Worm (Caenorhabditis elegans) whole organism, L1 larva: ENCODE data around the gene ZK822.10.

ENCODE experiments used
- aly-2 ChIP-seq: fragments of 150-350 bp; optimal IDR thresholded peaks from 2 replicates; lab custom pipeline; 2014; ENCODE audit warnings: missing biosample characterization, missing genetic modification characterization
- fkh-10 ChIP-seq: sonication (generic microtip); optimal IDR thresholded peaks from 2 replicates; lab custom pipeline; 2017; ENCODE audit warnings: missing biosample characterization, missing genetic modification reagents, missing genetic modification characterization
- lsy-2 ChIP-seq, 2 experiments: fragments of 150-350 bp; optimal IDR thresholded peaks; 2 replicates each; lab custom pipeline; 2014; ENCODE audit warnings: missing biosample characterization in 2 of 2, missing genetic modification characterization in 2 of 2
- rnt-1 ChIP-seq: sonication (generic microtip); optimal IDR thresholded peaks from 2 replicates; lab custom pipeline; 2016; ENCODE audit warnings: mild to moderate bottlenecking, missing genetic modification characterization, moderate library complexity, missing compliant biosample characterization
- tbx-2 ChIP-seq: sonication (generic microtip); optimal IDR thresholded peaks from 2 replicates; lab custom pipeline; 2016; ENCODE audit warnings: missing genetic modification characterization, missing compliant biosample characterization

DNA sequence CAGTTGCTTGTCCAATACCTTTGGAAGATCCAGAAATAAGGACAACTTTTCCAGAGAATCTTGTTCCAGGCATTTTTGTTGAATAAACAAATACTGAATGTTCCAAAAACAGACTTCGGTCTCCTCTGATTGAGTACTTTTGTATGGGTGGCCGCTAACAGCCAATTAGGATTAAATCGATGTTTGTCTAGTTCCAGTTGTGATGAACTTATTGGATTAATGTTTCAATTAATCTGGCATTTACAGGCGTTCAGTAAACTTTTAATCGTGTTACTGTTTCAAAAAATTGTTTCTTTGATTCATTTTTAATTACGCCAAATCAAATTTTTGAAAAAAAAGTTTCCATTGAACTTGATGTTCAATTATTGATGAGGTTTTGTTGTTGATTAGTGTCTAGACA lies 25.4 kb downstream of the ZK822.10 start, which contains the start of gene ZK829.1:
- no peak for TF ChIP-seq rnt-1 (tag; lab: Kevin White, UChicago)
- TF ChIP-seq aly-2, result no peak
- no peak for TF ChIP-seq lsy-2 (tag; optimal IDR thresholded peaks at IDR 0.05; lab: Kevin White, UChicago)
- TF ChIP-seq tbx-2 (tag; lab: Kevin White, UChicago), result no peak
- TF ChIP-seq fkh-10 (GFP tag; lab: Kevin White, UChicago), result no peak
